Fruit fly (Drosophila melanogaster) whole organism, prepupa: Measurements from ENCODE around the gene Hmt-1.
"Not testable (repeated sequence)": the region's sequence is repeated elsewhere in the genome, so short reads cannot be mapped to it uniquely, and the experiment has no call there.

ENCODE experiments used
- Blimp-1 ChIP-seq: fragments of 200-800 bp; sonication (Bioruptor generic); optimal IDR thresholded peaks from 3 replicates; lab custom pipeline; 2017; ENCODE audit warnings: missing biosample characterization, missing genetic modification characterization, mild to moderate bottlenecking, moderate library complexity, missing genetic modification reagents
- CG11294 ChIP-seq: fragments of 200-800 bp; sonication (Bioruptor generic); IDR thresholded peaks from 2 replicates; pipeline ENCODE4 v1.3.6; 2022; ENCODE audit warnings: missing biosample characterization, missing genetic modification characterization
- CG15336 ChIP-seq: fragments of 200-800 bp; sonication (Bioruptor generic); IDR thresholded peaks from 2 replicates; pipeline ENCODE4 v1.3.6; 2022; ENCODE audit warnings: missing biosample characterization, missing genetic modification characterization
- CG1621 ChIP-seq: fragments of 200-800 bp; sonication (Bioruptor generic); optimal IDR thresholded peaks from 3 replicates; lab custom pipeline; 2018; ENCODE audit warnings: missing biosample characterization, mild to moderate bottlenecking, missing genetic modification characterization
- CG3032 ChIP-seq: fragments of 200-800 bp; optimal IDR thresholded peaks from 2 replicates; lab custom pipeline; 2019; ENCODE audit warnings: missing biosample characterization, mild to moderate bottlenecking, missing genetic modification characterization, moderate library complexity
- CG32006 ChIP-seq: fragments of 200-800 bp; sonication (Bioruptor generic); optimal IDR thresholded peaks from 3 replicates; lab custom pipeline; 2017; ENCODE audit warnings: missing biosample characterization, mild to moderate bottlenecking, missing genetic modification characterization
- CG3919 ChIP-seq: fragments of 200-800 bp; sonication (Bioruptor generic); optimal IDR thresholded peaks from 3 replicates; lab custom pipeline; 2016; ENCODE audit warnings: missing biosample characterization, missing genetic modification characterization
- CG4318 ChIP-seq: fragments of 200-800 bp; sonication (Bioruptor generic); optimal IDR thresholded peaks from 3 replicates; lab custom pipeline; 2017; ENCODE audit warnings: missing biosample characterization, mild to moderate bottlenecking, missing genetic modification characterization
- CG6163 ChIP-seq: fragments of 200-800 bp; sonication (Bioruptor generic); IDR thresholded peaks from 3 replicates; pipeline ENCODE4 v1.3.6; 2022; ENCODE audit warnings: missing biosample characterization, missing genetic modification characterization
- CG6276 ChIP-seq: fragments of 200-800 bp; sonication (Bioruptor generic); optimal IDR thresholded peaks from 2 replicates; lab custom pipeline; 2017; ENCODE audit warnings: missing biosample characterization, mild to moderate bottlenecking, missing genetic modification characterization
- CG6792 ChIP-seq: fragments of 200-800 bp; sonication (Bioruptor generic); optimal IDR thresholded peaks from 3 replicates; lab custom pipeline; 2016; ENCODE audit warnings: missing biosample characterization, missing genetic modification characterization
- CG8119 ChIP-seq: fragments of 200-800 bp; sonication (Bioruptor generic); IDR thresholded peaks from 3 replicates; pipeline ENCODE4 v1.3.6; 2022; ENCODE audit warnings: missing biosample characterization, missing genetic modification characterization
- CG8319 ChIP-seq: fragments of 200-800 bp; sonication (Bioruptor generic); optimal IDR thresholded peaks from 3 replicates; lab custom pipeline; 2016; ENCODE audit warnings: missing biosample characterization, missing genetic modification characterization
- CG8632 ChIP-seq: fragments of 200-800 bp; sonication (Bioruptor generic); optimal IDR thresholded peaks from 3 replicates; lab custom pipeline; 2016; ENCODE audit warnings: missing biosample characterization, missing genetic modification characterization
- CG9139 ChIP-seq: fragments of 200-800 bp; sonication (Bioruptor generic); optimal IDR thresholded peaks from 3 replicates; lab custom pipeline; 2017; ENCODE audit warnings: missing biosample characterization, mild to moderate bottlenecking, missing genetic modification characterization
- Eip75B ChIP-seq: fragments of 200-800 bp; sonication (Bioruptor generic); optimal IDR thresholded peaks from 3 replicates; lab custom pipeline; 2016; ENCODE audit warnings: missing biosample characterization, missing genetic modification characterization
- Eip78C ChIP-seq: fragments of 200-800 bp; sonication (Bioruptor generic); peaks from one replicate; lab custom pipeline; 2016; ENCODE audit warnings: missing biosample characterization, missing genetic modification characterization
- Ets96B ChIP-seq: fragments of 200-800 bp; optimal IDR thresholded peaks from 2 replicates; lab custom pipeline; 2019; ENCODE audit warnings: missing biosample characterization, mild to moderate bottlenecking, missing genetic modification characterization, moderate library complexity
- Gug ChIP-seq: fragments of 200-800 bp; sonication (Bioruptor generic); IDR thresholded peaks from 2 replicates; pipeline ENCODE4 v1.3.6; 2022; ENCODE audit warnings: missing biosample characterization, missing genetic modification characterization
- Hr38 ChIP-seq: sonication (Bioruptor generic); optimal IDR thresholded peaks from 2 replicates; lab custom pipeline; 2016; ENCODE audit warnings: missing biosample characterization, missing genetic modification characterization
- Hr39 ChIP-seq: fragments of 200-800 bp; sonication (Bioruptor generic); optimal IDR thresholded peaks from 2 replicates; lab custom pipeline; 2016; ENCODE audit warnings: missing biosample characterization, missing genetic modification characterization
- Hr4 ChIP-seq: fragments of 200-800 bp; sonication (Bioruptor generic); optimal IDR thresholded peaks from 3 replicates; lab custom pipeline; 2016; ENCODE audit warnings: missing biosample characterization, missing genetic modification characterization
- Lpt ChIP-seq: fragments of 200-800 bp; sonication (Bioruptor generic); optimal IDR thresholded peaks from 3 replicates; lab custom pipeline; 2016; ENCODE audit warnings: missing biosample characterization, missing genetic modification characterization
- Met ChIP-seq: fragments of 200-800 bp; sonication (Bioruptor generic); optimal IDR thresholded peaks from 3 replicates; lab custom pipeline; 2016; ENCODE audit warnings: missing biosample characterization, missing genetic modification characterization
- OdsH ChIP-seq: fragments of 200-800 bp; sonication (Bioruptor generic); optimal IDR thresholded peaks from 3 replicates; lab custom pipeline; 2016; ENCODE audit warnings: missing biosample characterization, missing genetic modification characterization
- Sox102F ChIP-seq: fragments of 200-800 bp; sonication (Bioruptor generic); optimal IDR thresholded peaks from 2 replicates; lab custom pipeline; 2016; ENCODE audit warnings: missing biosample characterization, mild to moderate bottlenecking, missing genetic modification characterization
- Sox14 ChIP-seq: fragments of 200-800 bp; sonication (Bioruptor generic); optimal IDR thresholded peaks from 3 replicates; lab custom pipeline; 2016; ENCODE audit warnings: missing biosample characterization, missing genetic modification characterization
- Sox15 ChIP-seq: fragments of 200-800 bp; sonication (Bioruptor generic); optimal IDR thresholded peaks from 3 replicates; lab custom pipeline; 2016; ENCODE audit warnings: missing biosample characterization, missing genetic modification characterization
- achi ChIP-seq: fragments of 200-800 bp; sonication (Bioruptor generic); optimal IDR thresholded peaks from 3 replicates; lab custom pipeline; 2016; ENCODE audit warnings: missing biosample characterization, missing genetic modification characterization
- dsx ChIP-seq: fragments of 200-800 bp; optimal IDR thresholded peaks from 3 replicates; lab custom pipeline; 2019; ENCODE audit warnings: missing biosample characterization, mild to moderate bottlenecking, missing genetic modification characterization, moderate library complexity; ENCODE audit not compliant: poor library complexity, severe bottlenecking
- eg ChIP-seq: fragments of 200-800 bp; sonication (Bioruptor generic); IDR thresholded peaks from 3 replicates; pipeline ENCODE4 v1.3.6; 2022; ENCODE audit warnings: missing biosample characterization, missing genetic modification characterization
- esn ChIP-seq: fragments of 200-800 bp; sonication (Bioruptor generic); optimal IDR thresholded peaks from 2 replicates; lab custom pipeline; 2016; ENCODE audit warnings: missing biosample characterization, mild to moderate bottlenecking, missing genetic modification characterization, moderate library complexity
- fd59A ChIP-seq: fragments of 200-800 bp; sonication (Bioruptor generic); optimal IDR thresholded peaks from 2 replicates; lab custom pipeline; 2017; ENCODE audit warnings: missing biosample characterization, mild to moderate bottlenecking, missing genetic modification characterization, missing genetic modification reagents
- fd85E ChIP-seq: fragments of 200-800 bp; sonication (Bioruptor generic); optimal IDR thresholded peaks from 3 replicates; lab custom pipeline; 2016; ENCODE audit warnings: missing biosample characterization, missing genetic modification characterization
- fkh ChIP-seq: fragments of 200-800 bp; sonication (Bioruptor generic); optimal IDR thresholded peaks from 3 replicates; lab custom pipeline; 2017; ENCODE audit warnings: missing biosample characterization, mild to moderate bottlenecking, missing genetic modification characterization, moderate library complexity
- net ChIP-seq: fragments of 200-800 bp; sonication (Bioruptor generic); optimal IDR thresholded peaks from 3 replicates; lab custom pipeline; 2016; ENCODE audit warnings: missing biosample characterization, missing genetic modification characterization
- pdm3 ChIP-seq: fragments of 200-800 bp; sonication (Bioruptor generic); optimal IDR thresholded peaks from 3 replicates; lab custom pipeline; 2016; ENCODE audit warnings: missing biosample characterization, missing genetic modification characterization
- salr ChIP-seq, 2 experiments: fragments of 200-800 bp; sonication (Bioruptor generic); optimal IDR thresholded peaks; 3 replicates each; lab custom pipeline; 2016 to 2018; ENCODE audit warnings: missing biosample characterization in 2 of 2, missing genetic modification characterization in 2 of 2, mild to moderate bottlenecking in 1 of 2
- spab ChIP-seq: fragments of 200-800 bp; sonication (Bioruptor generic); optimal IDR thresholded peaks from 2 replicates; lab custom pipeline; 2017; ENCODE audit warnings: missing biosample characterization, mild to moderate bottlenecking, missing genetic modification characterization, missing genetic modification reagents
- ss ChIP-seq, 2 experiments: fragments of 200-800 bp; sonication (Bioruptor generic); optimal IDR thresholded peaks; 2 replicates in 1 of 2; 3 replicates in 1 of 2; lab custom pipeline; 2017 to 2018; ENCODE audit warnings: mild to moderate bottlenecking in 2 of 2, missing biosample characterization in 2 of 2, missing genetic modification characterization in 2 of 2, moderate library complexity in 1 of 2
- svp ChIP-seq: fragments of 200-800 bp; sonication (Bioruptor generic); peaks from one replicate; lab custom pipeline; 2016; ENCODE audit warnings: missing biosample characterization, missing genetic modification characterization
- topi ChIP-seq: fragments of 200-800 bp; sonication (Bioruptor generic); optimal IDR thresholded peaks from 3 replicates; lab custom pipeline; 2016; ENCODE audit warnings: missing biosample characterization, missing genetic modification characterization
- vri ChIP-seq: fragments of 200-800 bp; sonication (Bioruptor generic); optimal IDR thresholded peaks from 3 replicates; lab custom pipeline; 2016; ENCODE audit warnings: missing biosample characterization, mild to moderate bottlenecking, missing genetic modification characterization

Gene Hmt-1

DNA sequence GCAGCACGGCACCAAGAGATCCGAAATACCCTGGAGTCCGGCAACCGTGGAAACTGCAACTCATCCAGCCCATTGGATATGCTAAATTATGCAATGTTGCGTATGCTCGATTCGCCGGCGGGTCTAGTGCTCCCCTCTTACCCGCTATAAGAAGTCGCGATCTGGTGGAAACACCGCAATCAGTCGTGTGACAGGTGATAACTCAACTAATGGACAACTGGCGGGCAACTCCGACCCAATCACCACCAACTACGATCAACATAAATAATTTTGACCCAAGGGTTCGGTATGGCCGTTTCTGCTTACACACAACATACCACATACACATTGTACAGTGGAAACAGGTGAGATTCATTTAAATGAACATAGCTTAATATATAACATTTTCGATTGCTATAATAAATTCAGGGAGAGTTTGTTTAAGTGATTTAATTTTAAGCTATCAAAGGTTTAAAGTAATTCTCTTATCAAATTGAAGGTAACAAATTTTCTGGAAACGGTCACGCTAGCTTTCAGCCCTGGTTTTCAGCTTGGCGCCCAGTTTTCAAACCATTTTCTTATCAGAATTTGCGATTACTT, at the start of gene Hmt-1:
Gene Hmt-1 (minus strand): TSS at position 282 of the 579 bp plus-strand sequence.
- peak; percentile 95 for TF ChIP-seq svp
- no peak for TF ChIP-seq salr (GFP tag; optimal IDR thresholded peaks at IDR 0.05; lab: Kevin White, UChicago)

DNA sequence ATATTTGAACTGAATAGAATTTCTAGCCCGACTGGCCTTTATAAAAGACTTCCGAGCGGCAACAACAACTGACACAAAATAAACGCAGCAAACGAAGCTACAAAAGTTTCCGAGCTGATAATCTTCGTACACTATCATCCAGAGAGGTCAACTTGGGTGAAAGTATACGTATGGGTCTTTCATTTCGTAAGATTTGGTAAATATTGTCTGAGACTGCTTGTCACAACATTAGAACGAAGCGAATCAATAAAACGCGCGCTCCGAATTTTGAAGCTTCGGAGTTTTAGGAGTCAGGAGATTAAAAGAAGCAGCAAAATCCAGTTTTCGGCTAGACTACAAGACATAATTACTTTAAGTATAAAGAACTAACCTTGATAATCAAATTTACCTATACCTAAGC, 47.3 kb upstream of the Hmt-1 start, which contains the start of gene glob1:
Gene glob1 (minus strand): TSS at position 101 of the 400 bp plus-strand sequence.
- not testable (repeated sequence) for TF ChIP-seq Sox102F; ss (GFP tag; optimal IDR thresholded peaks at IDR 0.05; lab: Kevin White, UChicago); net
- TF ChIP-seq, all 60 proteins: peak for 0; not testable (repeated sequence) for 60

DNA sequence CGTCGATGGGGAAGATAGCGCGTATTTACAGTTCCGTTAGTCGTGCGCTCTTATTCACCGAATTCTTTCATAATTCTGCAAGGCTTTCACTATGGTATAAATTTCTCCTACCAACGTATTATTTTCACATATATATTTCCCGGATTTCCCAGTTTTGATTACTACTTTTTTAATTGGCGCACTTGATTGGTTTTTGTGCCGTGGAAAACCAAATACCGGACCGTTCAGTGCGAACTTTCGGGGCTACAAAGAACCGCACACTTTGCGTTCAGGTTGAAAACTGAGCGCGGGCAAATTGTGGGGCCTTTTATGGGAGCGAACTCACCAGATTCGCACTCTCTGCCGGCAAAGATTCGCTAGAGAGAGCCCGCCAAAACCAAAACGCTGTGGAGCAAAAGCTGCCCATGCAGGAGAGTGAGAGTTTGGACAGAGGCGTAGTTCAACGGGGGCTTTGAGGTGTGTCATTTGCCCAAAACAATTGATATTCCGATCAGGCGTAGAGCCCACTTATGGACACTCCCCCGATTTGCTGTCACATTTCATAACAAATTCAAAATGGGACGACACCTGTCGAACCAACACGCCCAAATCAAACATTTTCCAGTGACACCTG, 43.9 kb upstream of the Hmt-1 start:
- TF ChIP-seq CG8119 = peak; percentile 87
- peak; percentile 71 for TF ChIP-seq CG11294 (GFP tag; lab: Robert Waterston, UW)
- TF ChIP-seq CG15336 = peak; percentile 89
- TF ChIP-seq Gug (GFP tag; lab: Robert Waterston, UW) = peak; percentile 75
- peak; percentile 91 for TF ChIP-seq eg
- peak; percentile 88 for TF ChIP-seq CG6163

dm6 chr3R:15899650-15900049, 42.4 kb upstream of the Hmt-1 start:
- TF ChIP-seq Blimp-1 (GFP tag; lab: Kevin White, UChicago) (no peak), CG3032 (tag; lab: Kevin White, UChicago) (peak; percentile 70), CG8632 (GFP tag; lab: Kevin White, UChicago) (peak; percentile 43), OdsH (GFP tag; lab: Kevin White, UChicago) (peak; percentile 73), CG4318 (GFP tag; lab: Kevin White, UChicago) (peak; percentile 43), CG1621 (peak; percentile 68), CG32006 (GFP tag; lab: Kevin White, UChicago) (peak; percentile 69), CG8319 (GFP tag; lab: Kevin White, UChicago) (peak; percentile 52), Hr4 (GFP tag; lab: Kevin White, UChicago) (peak; percentile 61), svp (peak; percentile 75), eg (peak; percentile 56; the same call in 2 of the 3 replicates), spab (GFP tag; lab: Kevin White, UChicago) (peak; percentile 63), CG11294 (GFP tag; lab: Robert Waterston, UW) (0 out of 2 replicates have a peak, but pooled peaks have one; percentile 35), Hr38 (GFP tag; lab: Kevin White, UChicago) (no peak), net (peak; percentile 58), Lpt (peak; percentile 37), CG6276 (GFP tag; lab: Kevin White, UChicago) (peak; percentile 33), Ets96B (peak; percentile 75), CG6163 (peak; percentile 71), esn (GFP tag; lab: Kevin White, UChicago) (peak; percentile 67), CG3919 (GFP tag; lab: Kevin White, UChicago) (peak; percentile 75), Sox102F (peak; percentile 43), CG6792 (GFP tag; lab: Kevin White, UChicago) (peak; percentile 57), dsx (GFP tag; lab: Kevin White, UChicago) (peak; percentile 70), fd85E (no peak), fkh (GFP tag; lab: Kevin White, UChicago) (no peak), Eip78C (GFP tag; lab: Kevin White, UChicago) (peak; percentile 90), CG9139 (GFP tag; lab: Kevin White, UChicago) (peak; percentile 42), topi (GFP tag; lab: Kevin White, UChicago) (peak; percentile 58), pdm3 (peak; percentile 64), Sox15 (GFP tag; lab: Kevin White, UChicago) (peak; percentile 36), achi (GFP tag; lab: Kevin White, UChicago) (peak; percentile 60), Sox14 (GFP tag; lab: Kevin White, UChicago) (peak; percentile 62), vri (peak; percentile 48), Met (GFP tag; lab: Kevin White, UChicago) (peak; percentile 68), Eip75B (GFP tag; lab: Kevin White, UChicago) (peak; percentile 71), fd59A (GFP tag; lab: Kevin White, UChicago) (peak; percentile 41), CG15336 (peak; percentile 58), Hr39 (peak; percentile 66)
